Fruit fly (Drosophila melanogaster): Measurements from ENCODE around the gene CG4678.
A peak's percentile ranks its signal among the peaks of the same experiment; 100 is the strongest.

Gene CG4678

dm6 chrX:16670262-16670661, 25.7 kb upstream of the CG4678 start (continued):
- TF ChIP-seq CG10654 (GFP tag; optimal IDR thresholded peaks at IDR 0.05): no peak
- TF ChIP-seq CG8388 (GFP tag; optimal IDR thresholded peaks at IDR 0.05): peak; percentile 2
- TF ChIP-seq CG12942 (GFP tag; optimal IDR thresholded peaks at IDR 0.05): no peak
- peak; percentile 29 for TF ChIP-seq ATbp (GFP tag; optimal IDR thresholded peaks at IDR 0.05)
- peak; percentile 21; the same call in 1 of the 2 replicates for TF ChIP-seq CG31441 (GFP tag; IDR thresholded peaks at IDR 0.05)
- no peak for TF ChIP-seq CG5245 (GFP tag; optimal IDR thresholded peaks at IDR 0.05)
- TF ChIP-seq CG2678 (tag; optimal IDR thresholded peaks at IDR 0.05): peak; percentile 7
- peak; percentile 69 for TF ChIP-seq grau (tag; optimal IDR thresholded peaks at IDR 0.05)
- no peak for TF ChIP-seq salm (tag; optimal IDR thresholded peaks at IDR 0.05)
- TF ChIP-seq kay (GFP tag; optimal IDR thresholded peaks at IDR 0.05): no peak
- TF ChIP-seq dan (GFP tag; IDR thresholded peaks at IDR 0.05): no peak
- TF ChIP-seq CG13424 (tag; optimal IDR thresholded peaks at IDR 0.05): no peak
- TF ChIP-seq Dfd (GFP tag; optimal IDR thresholded peaks at IDR 0.05): no peak
- TF ChIP-seq CoRest (tag; optimal IDR thresholded peaks at IDR 0.05): peak; percentile 17
- no peak for TF ChIP-seq gsb-n (tag; optimal IDR thresholded peaks at IDR 0.05)
- TF ChIP-seq dmrt99B (tag; optimal IDR thresholded peaks at IDR 0.05): peak; percentile 52
- no peak for TF ChIP-seq NK7.1 (GFP tag; optimal IDR thresholded peaks at IDR 0.05)
- TF ChIP-seq CG11504 (tag; optimal IDR thresholded peaks at IDR 0.05): peak; percentile 43
- TF ChIP-seq Sox102F (GFP tag; optimal IDR thresholded peaks at IDR 0.05): peak; percentile 19
- no peak for TF ChIP-seq sc (optimal IDR thresholded peaks at IDR 0.05)
- no peak for TF ChIP-seq sc (GFP tag; optimal IDR thresholded peaks at IDR 0.05)
- TF ChIP-seq Ets97D (GFP tag; optimal IDR thresholded peaks at IDR 0.05): no peak
- no peak for TF ChIP-seq HLH3B (GFP tag; IDR thresholded peaks at IDR 0.05)
- no peak for TF ChIP-seq CG13894 (tag; optimal IDR thresholded peaks at IDR 0.05)
- TF ChIP-seq CG12391 (tag; optimal IDR thresholded peaks at IDR 0.05): peak; percentile 28
- peak; percentile 6 for TF ChIP-seq nmo (GFP tag; optimal IDR thresholded peaks at IDR 0.05)
- TF ChIP-seq sqz (GFP tag; optimal IDR thresholded peaks at IDR 0.05): no peak
- no peak for TF ChIP-seq CG14050 (GFP tag; IDR thresholded peaks at IDR 0.05)
- peak; percentile 9 for TF ChIP-seq Ets65A (GFP tag)
- no peak for TF ChIP-seq bcd (GFP tag; optimal IDR thresholded peaks at IDR 0.05)
- peak; percentile 51 for TF ChIP-seq gem (tag; optimal IDR thresholded peaks at IDR 0.05)

- TF ChIP-seq CG10366 (GFP tag; IDR thresholded peaks at IDR 0.05) (no peak), gcm (GFP tag; optimal IDR thresholded peaks at IDR 0.05) (no peak), Sox100B (GFP tag; optimal IDR thresholded peaks at IDR 0.05) (no peak), inv (GFP tag; IDR thresholded peaks at IDR 0.05; ENCODE audit: partially characterized antibody) (no peak), lmd (GFP tag; IDR thresholded peaks at IDR 0.05) (peak; percentile 49; the same call in 1 of the 2 replicates), Nf-YC (tag; optimal IDR thresholded peaks at IDR 0.05) (no peak), CG32532 (GFP tag; IDR thresholded peaks at IDR 0.05) (peak; percentile 37; the same call in 1 of the 2 replicates), Ptx1 (GFP tag; IDR thresholded peaks at IDR 0.05) (peak; percentile 45; the same call in 1 of the 2 replicates), CG15514 (GFP tag; optimal IDR thresholded peaks at IDR 0.05) (no peak), esg (GFP tag; conservative IDR thresholded peaks at IDR 0.05) (no peak), CG11504 (tag; optimal IDR thresholded peaks at IDR 0.05) (peak; percentile 47), CG6683 (GFP tag; optimal IDR thresholded peaks at IDR 0.05) (no peak), zf30C (GFP tag; optimal IDR thresholded peaks at IDR 0.05) (no peak), row (GFP tag; IDR thresholded peaks at IDR 0.05) (peak; percentile 66), Ssrp (tag; optimal IDR thresholded peaks at IDR 0.05) (peak; percentile 17), CG9437 (GFP tag; optimal IDR thresholded peaks at IDR 0.05) (no peak), bcd (GFP tag; optimal IDR thresholded peaks at IDR 0.05) (no peak), Sin3A (optimal IDR thresholded peaks at IDR 0.05) (no peak), CG18599 (GFP tag; optimal IDR thresholded peaks at IDR 0.05) (peak; percentile 50), pros (GFP tag; optimal IDR thresholded peaks at IDR 0.05) (no peak), CG10979 (tag; optimal IDR thresholded peaks at IDR 0.05) (no peak), Doc2 (GFP tag; IDR thresholded peaks at IDR 0.05) (no peak)
Measured at dm6 chrX:16670691-16671481, 25.0 kb upstream of the CG4678 start.
